Fruit fly (Drosophila melanogaster) S2 (cell line): ENCODE results near the gene mthl15.

Experiments
- CG8478 ChIP-seq: fragments of >200 bp; optimal IDR thresholded peaks from 2 replicates; lab custom pipeline; 2018
- CTCF ChIP-seq, 2 experiments: fragments of >200 bp; optimal IDR thresholded peaks; 2 replicates each; lab custom pipeline; 2018

mthl15 gene

DNA sequence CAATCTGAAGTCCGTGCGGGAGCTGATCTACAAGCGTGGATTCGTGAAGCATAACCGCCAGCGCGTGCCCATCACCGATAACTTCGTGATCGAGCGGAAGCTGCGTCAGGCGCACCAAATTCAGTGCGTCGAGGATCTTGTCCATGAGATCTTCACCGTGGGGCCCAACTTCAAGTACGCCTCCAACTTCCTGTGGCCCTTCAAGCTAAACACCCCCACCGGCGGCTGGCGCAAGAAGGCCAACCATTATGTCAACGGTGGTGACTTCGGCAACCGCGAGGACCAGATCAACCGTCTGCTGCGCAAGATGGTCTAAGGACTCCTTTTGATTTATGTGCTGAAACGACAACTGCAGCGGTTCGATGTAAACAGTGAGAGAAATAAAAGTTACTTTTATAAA is 36.4 kb downstream of the mthl15 start:
- TF ChIP-seq CG8478 (lab: Kevin White, UChicago): no peak
- TF ChIP-seq CTCF (optimal IDR thresholded peaks at IDR 0.05; lab: Kevin White, UChicago): no peak

DNA sequence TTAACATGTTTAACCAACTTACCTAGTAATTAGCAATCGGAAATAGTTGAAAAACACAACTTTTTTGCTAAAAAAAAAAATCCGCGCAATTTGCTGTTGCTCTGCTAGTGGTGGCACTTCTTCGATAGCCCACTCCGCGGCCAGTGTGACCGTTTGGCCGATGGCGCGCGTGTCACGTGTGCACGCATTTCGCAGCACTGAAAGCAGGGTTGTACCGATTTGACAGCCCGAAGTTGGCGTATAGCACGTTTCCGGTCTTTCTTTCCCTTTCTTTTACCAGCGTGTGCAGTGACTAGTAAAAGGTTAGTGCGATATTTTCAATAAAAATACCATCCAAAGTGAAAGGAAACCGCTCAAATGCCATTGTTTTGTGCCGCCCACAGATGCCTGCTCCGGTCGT is 37.3 kb downstream of the mthl15 start, which contains the start of the genes Ripalpha and RpL7:
Gene Ripalpha (minus strand): TSS at position 128 of the 400 bp plus-strand sequence.
Gene RpL7 (plus strand): TSS at position 158 of the 400 bp plus-strand sequence.
- TF ChIP-seq CTCF (optimal IDR thresholded peaks at IDR 0.05; lab: Kevin White, UChicago) (peak; percentile 34 to 52), CG8478 (lab: Kevin White, UChicago) (no peak)

DNA sequence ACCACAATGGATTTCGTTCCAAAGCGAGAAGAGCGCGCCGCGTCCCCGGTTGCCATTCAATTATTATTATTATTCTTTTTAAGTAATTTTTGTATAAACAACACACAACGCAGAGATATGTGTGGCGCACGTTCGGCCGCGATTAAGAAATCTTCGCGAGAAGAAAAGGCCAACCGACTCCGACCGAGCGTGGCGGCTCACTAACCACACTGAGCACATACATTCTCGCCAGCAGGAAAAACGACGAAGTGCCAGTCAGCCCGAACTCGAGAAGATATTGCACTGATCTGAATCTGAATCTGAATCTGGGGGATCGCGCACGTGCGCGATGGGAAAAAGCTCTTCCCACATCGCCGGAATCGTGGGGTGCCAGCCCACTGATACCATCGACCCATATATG is 39.2 kb downstream of the mthl15 start, which contains the start of gene Sur:
Gene Sur (minus strand): TSS at position 207 of the 400 bp plus-strand sequence.
- TF ChIP-seq CTCF (optimal IDR thresholded peaks at IDR 0.05; lab: Kevin White, UChicago) (no peak), CG8478 (lab: Kevin White, UChicago) (no peak)

DNA sequence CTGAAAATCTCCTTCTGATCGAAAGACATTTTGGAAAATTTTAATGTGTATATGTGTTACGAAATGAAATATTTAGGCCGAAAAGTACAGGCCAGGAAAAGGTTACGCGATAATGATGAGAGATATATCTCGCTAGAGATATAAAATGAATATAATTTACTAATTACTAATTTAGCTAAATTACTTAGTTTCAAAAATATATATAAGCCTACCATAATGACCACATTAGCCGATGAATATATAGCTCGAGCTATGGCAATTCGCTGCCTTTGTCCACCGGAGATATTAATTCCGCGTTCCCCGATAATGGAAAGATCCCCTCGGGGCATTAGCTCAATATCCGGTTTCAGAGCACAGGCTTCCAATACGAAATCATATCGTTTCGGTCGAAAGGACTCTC is 46.7 kb downstream of the mthl15 start, which contains the start of gene Fum4:
Gene Fum4 (minus strand): TSS at position 101 of the 400 bp plus-strand sequence.
- TF ChIP-seq CTCF (optimal IDR thresholded peaks at IDR 0.05; lab: Kevin White, UChicago) (no peak), CG8478 (lab: Kevin White, UChicago) (no peak)
